Fruit fly (Drosophila melanogaster) whole organism, larva: Measurements from ENCODE around the gene GckIII.

ENCODE experiments used
- noc ChIP-seq: fragments of 200-800 bp; sonication (Bioruptor generic); optimal IDR thresholded peaks from 3 replicates; lab custom pipeline; 2019; ENCODE audit warnings: missing biosample characterization, mild to moderate bottlenecking, missing genetic modification characterization, moderate library complexity

The GckIII gene

dm6 chr3R:17081359-17081935, 3.9 kb upstream of the GckIII start:
- no peak for TF ChIP-seq noc

- TF ChIP-seq noc, result no peak
Measured at dm6 chr3R:17082471-17082870, 2.8 kb upstream of the GckIII start.

dm6 chr3R:17087977-17088618, 2.8 kb downstream of the GckIII start, which contains the start of gene cal1:
Gene cal1 (plus strand): TSS chr3R:17088280.
- TF ChIP-seq noc, result no peak

DNA sequence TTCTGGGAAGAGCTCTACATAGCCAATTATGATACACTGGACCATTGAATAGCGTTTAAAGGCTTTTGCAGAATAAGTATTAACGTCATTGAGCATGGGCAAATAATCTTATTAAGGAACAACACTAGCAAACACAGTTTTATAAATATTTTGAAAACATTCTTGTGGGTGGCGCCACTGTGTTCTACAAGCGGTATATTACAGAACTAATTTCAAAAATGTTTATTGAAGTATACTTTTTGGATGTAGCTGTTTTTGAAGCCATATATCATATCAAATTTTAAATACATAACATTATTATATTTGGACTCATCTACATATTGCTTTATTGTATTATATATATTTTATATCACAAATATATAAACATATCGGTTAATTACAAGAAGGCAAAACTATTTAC, 23.6 kb downstream of the GckIII start:
- no peak for TF ChIP-seq noc

DNA sequence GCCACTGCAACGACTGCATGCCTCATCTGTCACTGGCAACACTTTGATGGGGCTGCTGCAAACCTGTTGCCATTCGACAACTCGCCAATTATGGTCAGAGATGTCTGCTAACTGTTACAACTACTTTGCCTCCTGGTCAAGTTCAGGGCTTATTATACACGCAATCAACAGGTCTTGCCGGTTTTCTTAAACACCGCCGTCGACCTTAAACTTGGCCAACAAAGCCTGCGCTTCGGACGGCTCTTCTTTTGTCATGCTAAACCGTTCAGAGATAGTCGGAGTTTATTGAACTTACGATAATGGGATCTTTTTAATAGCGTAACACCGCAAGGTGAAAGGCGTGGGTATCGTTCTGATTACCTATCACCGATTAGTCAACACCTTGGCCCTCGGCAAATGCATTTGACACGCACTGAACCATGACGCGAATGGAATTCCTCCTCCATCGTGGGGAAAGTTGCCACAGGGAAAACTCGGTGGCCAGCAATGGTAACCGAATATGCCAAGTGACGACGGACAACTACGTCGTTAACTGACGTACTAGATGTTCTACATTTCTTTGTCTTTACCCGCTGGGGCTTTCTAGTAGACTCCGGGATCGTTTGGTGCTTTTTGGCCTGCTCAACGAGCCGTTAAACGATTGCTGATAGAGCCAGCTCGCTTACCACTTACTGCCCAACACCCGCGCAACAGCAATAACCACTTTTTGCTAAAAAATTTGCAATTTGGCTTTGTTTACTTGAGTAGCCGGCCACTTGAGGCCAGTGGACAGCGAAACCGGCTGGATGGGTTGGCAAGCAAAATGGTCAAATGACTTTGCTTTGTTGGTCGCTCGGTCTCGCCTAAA, 25.8 kb downstream of the GckIII start:
- TF ChIP-seq noc, result no peak

dm6 chr3R:17115668-17116067, 30.4 kb downstream of the GckIII start:
- TF ChIP-seq noc, result no peak

DNA sequence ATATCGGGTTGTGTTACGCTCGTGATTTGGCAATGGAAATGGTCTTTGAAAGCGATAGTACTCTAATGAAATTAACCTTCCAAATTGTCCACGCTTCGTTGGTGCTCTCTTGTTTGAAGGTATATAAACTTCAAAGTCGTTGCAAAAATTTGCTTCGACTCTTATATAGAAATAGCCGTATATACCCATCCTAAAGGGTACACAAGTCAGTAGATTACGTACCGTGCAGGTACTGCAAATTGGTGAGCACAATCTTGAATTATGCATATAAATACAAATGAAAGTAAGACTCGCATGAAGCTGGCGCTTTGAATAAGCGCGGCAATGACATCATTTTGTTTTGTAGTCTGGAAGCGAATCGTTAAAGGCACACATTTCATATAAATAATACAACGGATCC, 30.9 kb downstream of the GckIII start:
- no peak for TF ChIP-seq noc

dm6 chr3R:17117607-17118327, 32.5 kb downstream of the GckIII start:
- peak; percentile 34 for TF ChIP-seq noc

DNA sequence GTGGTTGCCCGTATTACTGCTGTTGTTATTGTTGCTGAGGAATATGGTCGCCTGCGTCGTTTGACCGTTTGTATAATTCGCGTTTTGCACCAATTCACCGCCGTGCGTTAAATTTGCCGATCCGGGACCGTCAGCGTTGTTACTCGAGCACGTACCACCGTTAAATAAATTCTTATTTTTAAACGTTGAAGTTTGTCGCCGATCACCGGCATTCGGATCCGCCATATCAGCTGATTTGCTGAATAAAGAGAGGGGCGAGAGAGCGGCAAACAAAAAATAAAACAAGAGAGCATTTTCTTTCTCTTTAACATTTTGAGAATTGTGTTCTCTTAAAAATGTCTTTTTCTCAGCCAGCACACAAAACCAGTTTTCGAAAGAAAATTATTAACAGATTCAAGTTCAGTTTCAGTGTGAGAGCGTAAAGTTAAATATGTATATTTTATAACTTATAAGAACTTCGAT, 33.6 kb downstream of the GckIII start:
- peak; percentile 35 for TF ChIP-seq noc

DNA sequence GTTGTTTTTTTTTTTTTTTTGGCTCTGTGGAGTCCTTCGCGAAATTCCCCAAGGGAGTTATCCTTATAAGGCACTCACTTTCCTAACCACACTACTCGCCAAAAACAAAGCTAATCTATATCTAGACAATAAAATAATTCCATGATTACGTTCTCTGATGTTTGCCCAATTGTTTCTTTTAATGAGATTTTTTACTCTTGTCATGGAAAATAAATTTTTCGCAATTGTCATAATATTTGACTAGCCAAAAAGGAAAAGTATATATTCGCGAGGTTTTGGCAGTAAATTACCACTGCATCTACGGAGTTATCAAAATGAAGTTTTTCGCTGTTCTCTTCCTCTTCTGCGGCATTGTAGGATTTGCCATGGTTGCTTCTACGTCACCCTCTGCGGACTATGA, 34.9 kb downstream of the GckIII start, which contains the start of gene CG34278:
Gene CG34278 (plus strand): TSS at position 301 of the 400 bp plus-strand sequence.
- no peak for TF ChIP-seq noc

dm6 chr3R:17121277-17121676, 36.0 kb downstream of the GckIII start, which contains the start of gene CG42779:
Gene CG42779 (plus strand): TSS chr3R:17121577.
- no peak for TF ChIP-seq noc

dm6 chr3R:17122796-17123504, 37.6 kb downstream of the GckIII start:
- TF ChIP-seq noc, result no peak

dm6 chr3R:17124177-17124576, 38.9 kb downstream of the GckIII start, which contains the start of gene CG45079:
Gene CG45079 (plus strand): TSS chr3R:17124477.
- no peak for TF ChIP-seq noc

DNA sequence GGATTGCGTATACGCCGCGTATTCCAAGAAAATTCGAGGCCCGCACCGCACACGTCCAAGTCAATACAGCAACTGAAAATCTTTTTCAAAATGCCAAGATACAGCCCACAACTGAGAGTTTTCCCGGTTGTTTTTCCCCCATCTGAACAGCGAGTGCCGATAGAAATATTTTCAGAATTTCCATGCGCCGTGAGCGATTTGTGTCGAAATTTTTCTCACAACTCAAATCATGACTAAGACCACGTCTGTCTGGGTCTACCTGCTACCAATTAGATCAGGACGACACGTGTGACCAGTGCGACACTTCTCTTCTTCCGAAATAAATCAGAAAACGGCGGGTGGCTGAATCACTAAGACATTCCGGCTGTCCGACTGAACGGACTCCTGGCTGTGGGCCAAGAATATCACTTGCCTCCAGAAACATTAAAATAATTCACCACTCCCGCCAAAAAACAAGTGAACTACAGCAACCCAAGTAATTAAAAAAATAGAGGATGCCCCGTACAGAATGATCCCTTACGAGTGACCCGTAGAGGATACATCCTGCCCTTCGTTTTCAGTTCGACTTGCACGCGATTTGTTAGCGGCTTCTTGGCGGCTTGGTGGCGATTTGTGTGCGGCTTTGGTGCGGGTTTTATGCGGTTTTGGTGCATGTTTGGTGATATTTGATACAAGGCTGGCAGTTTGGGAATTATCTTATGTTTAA, 40.2 kb downstream of the GckIII start, which contains the start of gene cher:
Gene cher (minus strand): TSS at position 51 of the 706 bp plus-strand sequence.
- no peak for TF ChIP-seq noc

- no peak for TF ChIP-seq noc
Measured at dm6 chr3R:17126838-17127237, 41.5 kb downstream of the GckIII start, which contains the start of the genes CG17477 and CG31269. Gene CG17477 (minus strand): TSS chr3R:17126938. Gene CG31269 (plus strand): TSS chr3R:17127126.
